Worm (Caenorhabditis elegans) whole organism, young adult: Measurements from ENCODE around the gene gpa-8.

Source experiments
- B0019.2 ChIP-seq: fragments of 200-800 bp; sonication (Bioruptor generic); conservative IDR thresholded peaks from 2 replicates; pipeline ENCODE4 v1.3.6; 2022; ENCODE audit warnings: missing genetic modification reagents, missing genetic modification characterization, missing compliant biosample characterization
- C17E4.6 ChIP-seq: fragments of 200-800 bp; sonication (Bioruptor generic); IDR thresholded peaks from 2 replicates; pipeline ENCODE4 v1.3.6; 2022; ENCODE audit warnings: missing genetic modification reagents, missing genetic modification characterization, missing compliant biosample characterization
- F52B5.7 ChIP-seq: sonication (generic microtip); optimal IDR thresholded peaks from 2 replicates; lab custom pipeline; 2016; ENCODE audit warnings: mild to moderate bottlenecking, missing genetic modification characterization, missing compliant biosample characterization
- T07F8.4 ChIP-seq: sonication (generic microtip); optimal IDR thresholded peaks from 2 replicates; lab custom pipeline; 2016; ENCODE audit warnings: mild to moderate bottlenecking, missing genetic modification characterization, moderate library complexity, missing compliant biosample characterization
- Y67H2A.10 ChIP-seq: fragments of 200-800 bp; sonication (Bioruptor generic); conservative IDR thresholded peaks from 2 replicates; pipeline ENCODE4 v1.3.6; 2022; ENCODE audit warnings: missing genetic modification reagents, missing genetic modification characterization, missing compliant biosample characterization
- ZK185.1 ChIP-seq: sonication (generic microtip); optimal IDR thresholded peaks from 2 replicates; lab custom pipeline; 2016; ENCODE audit warnings: mild to moderate bottlenecking, missing genetic modification characterization, missing compliant biosample characterization; ENCODE audit not compliant: poor library complexity, severe bottlenecking
- bed-1 ChIP-seq: fragments of 200-800 bp; sonication (Bioruptor generic); IDR thresholded peaks from 2 replicates; pipeline ENCODE4 v1.3.6; 2022; ENCODE audit warnings: missing genetic modification reagents, missing genetic modification characterization, missing compliant biosample characterization
- madf-10 ChIP-seq: sonication (generic microtip); optimal IDR thresholded peaks from 2 replicates; lab custom pipeline; 2016; ENCODE audit warnings: mild to moderate bottlenecking, missing genetic modification characterization, missing compliant biosample characterization
- madf-3 ChIP-seq: fragments of 200-800 bp; sonication (Bioruptor generic); IDR thresholded peaks from 2 replicates; pipeline ENCODE4 v1.3.6; 2022; ENCODE audit warnings: missing genetic modification reagents, missing genetic modification characterization, missing compliant biosample characterization
- somi-1 ChIP-seq: fragments of 200-800 bp; sonication (Bioruptor generic); optimal IDR thresholded peaks from 2 replicates; lab custom pipeline; 2018; ENCODE audit warnings: mild to moderate bottlenecking, missing genetic modification characterization, missing compliant biosample characterization
- ztf-22 ChIP-seq: fragments of 200-800 bp; sonication (Bioruptor generic); optimal IDR thresholded peaks from 2 replicates; lab custom pipeline; 2018; ENCODE audit warnings: mild to moderate bottlenecking, missing genetic modification characterization, moderate library complexity, missing compliant biosample characterization

- TF ChIP-seq madf-3 (no peak), somi-1 (no peak), ztf-22 (no peak), B0019.2 (no peak), bed-1 (GFP tag; lab: Robert Waterston, UW) (no peak), Y67H2A.10 (GFP tag; lab: Robert Waterston, UW) (no peak), madf-10 (tag; lab: Kevin White, UChicago) (no peak), F52B5.7 (tag; lab: Kevin White, UChicago) (no peak), T07F8.4 (tag; lab: Kevin White, UChicago) (no peak), ZK185.1 (tag; lab: Kevin White, UChicago) (no peak), C17E4.6 (no peak)
Observed at ce11 chrV:12673745-12674144, 33.5 kb upstream of the gpa-8 start.
